Worm (Caenorhabditis elegans): ENCODE measurements around the gene rec-8.

rec-8 gene

ce11 chrIV:13318773-13319172, 34.2 kb downstream of the rec-8 start:
- TF ChIP-seq nhr-6 (tag; optimal IDR thresholded peaks at IDR 0.05): peak; percentile 42
- peak; percentile 67 for TF ChIP-seq skn-1 (tag; optimal IDR thresholded peaks at IDR 0.05)
- TF ChIP-seq nhr-25 (tag; optimal IDR thresholded peaks at IDR 0.05): peak; percentile 40
- TF ChIP-seq fos-1 (tag; optimal IDR thresholded peaks at IDR 0.05): peak; percentile 86
- no peak for TF ChIP-seq zag-1 (tag; optimal IDR thresholded peaks at IDR 0.05)
- TF ChIP-seq aly-2 (tag; optimal IDR thresholded peaks at IDR 0.05): no peak
- TF ChIP-seq nhr-23 (tag; optimal IDR thresholded peaks at IDR 0.05): no peak
- TF ChIP-seq mbf-1 (tag; optimal IDR thresholded peaks at IDR 0.05): no peak
- no peak for TF ChIP-seq nhr-237 (tag; optimal IDR thresholded peaks at IDR 0.05)
- TF ChIP-seq mdl-1 (tag; optimal IDR thresholded peaks at IDR 0.05): no peak
- peak; percentile 81 for TF ChIP-seq sma-9 (GFP tag; optimal IDR thresholded peaks at IDR 0.05)
- no peak for TF ChIP-seq sma-9 (tag; optimal IDR thresholded peaks at IDR 0.05)
- TF ChIP-seq nhr-12 (tag; optimal IDR thresholded peaks at IDR 0.05): no peak
- no peak for TF ChIP-seq elt-3 (tag; optimal IDR thresholded peaks at IDR 0.05)
- TF ChIP-seq unc-62 (GFP tag; optimal IDR thresholded peaks at IDR 0.05): no peak
- no peak for TF ChIP-seq snpc-4 (tag; optimal IDR thresholded peaks at IDR 0.05)
- peak; percentile 8 for TF ChIP-seq Y55F3AM.14 (GFP tag; optimal IDR thresholded peaks at IDR 0.05)
- no peak for TF ChIP-seq dmd-4 (tag; optimal IDR thresholded peaks at IDR 0.05)
- TF ChIP-seq sma-3 (GFP tag; optimal IDR thresholded peaks at IDR 0.05): peak; percentile 61
- no peak for TF ChIP-seq sem-4 (tag; optimal IDR thresholded peaks at IDR 0.05)
- no peak for TF ChIP-seq ceh-82 (tag; optimal IDR thresholded peaks at IDR 0.05)
- no peak for TF ChIP-seq mab-5 (tag; optimal IDR thresholded peaks at IDR 0.05)
- TF ChIP-seq gmeb-1 (tag; optimal IDR thresholded peaks at IDR 0.05): peak; percentile 51
- no peak for TF ChIP-seq unc-39 (tag; optimal IDR thresholded peaks at IDR 0.05)
- peak; percentile 88 for TF ChIP-seq nhr-21 (tag; optimal IDR thresholded peaks at IDR 0.05)
- TF ChIP-seq F13H6.1 (tag; optimal IDR thresholded peaks at IDR 0.05): no peak
- TF ChIP-seq ama-1 (optimal IDR thresholded peaks at IDR 0.05): peak; percentile 18
- TF ChIP-seq unc-55 (GFP tag; optimal IDR thresholded peaks at IDR 0.05): no peak
- no peak for TF ChIP-seq R02D3.7 (tag; optimal IDR thresholded peaks at IDR 0.05)
- peak; percentile 22 for TF ChIP-seq egl-27 (tag; optimal IDR thresholded peaks at IDR 0.05)
- TF ChIP-seq nhr-10 (tag; optimal IDR thresholded peaks at IDR 0.05): no peak
- peak; percentile 6 for TF ChIP-seq blmp-1 (tag; optimal IDR thresholded peaks at IDR 0.05; ENCODE audit: insufficient read depth)
- TF ChIP-seq alr-1 (tag; optimal IDR thresholded peaks at IDR 0.05): no peak
- TF ChIP-seq peb-1 (tag; optimal IDR thresholded peaks at IDR 0.05): no peak
- no peak for TF ChIP-seq ztf-11 (tag; optimal IDR thresholded peaks at IDR 0.05)
- TF ChIP-seq ztf-4 (tag; optimal IDR thresholded peaks at IDR 0.05): no peak
- no peak for TF ChIP-seq lin-11 (tag; optimal IDR thresholded peaks at IDR 0.05)
- TF ChIP-seq lin-13 (GFP tag; optimal IDR thresholded peaks at IDR 0.05): peak; percentile 60
- peak; percentile 92 for TF ChIP-seq crh-2 (tag; optimal IDR thresholded peaks at IDR 0.05)
- TF ChIP-seq nhr-77 (tag; optimal IDR thresholded peaks at IDR 0.05): no peak
- TF ChIP-seq C34F6.9 (tag; optimal IDR thresholded peaks at IDR 0.05): no peak
- no peak for TF ChIP-seq ZK546.5 (tag; optimal IDR thresholded peaks at IDR 0.05)
- TF ChIP-seq ztf-1 (GFP tag; conservative IDR thresholded peaks at IDR 0.05): no peak
- TF ChIP-seq elt-1 (tag; optimal IDR thresholded peaks at IDR 0.05): no peak
- no peak for TF ChIP-seq ceh-16 (tag; optimal IDR thresholded peaks at IDR 0.05)
- TF ChIP-seq lin-39 (tag; optimal IDR thresholded peaks at IDR 0.05): no peak
- TF ChIP-seq nhr-11 (tag; optimal IDR thresholded peaks at IDR 0.05): no peak
- peak in 1 of 2 experiments; percentile 43 for TF ChIP-seq lsy-2 (tag; optimal IDR thresholded peaks at IDR 0.05)
- peak; percentile 59 for TF ChIP-seq nhr-129 (tag; optimal IDR thresholded peaks at IDR 0.05)
